Fruit fly (Drosophila melanogaster): ENCODE measurements around the gene GluRIIC.

GluRIIC gene

DNA sequence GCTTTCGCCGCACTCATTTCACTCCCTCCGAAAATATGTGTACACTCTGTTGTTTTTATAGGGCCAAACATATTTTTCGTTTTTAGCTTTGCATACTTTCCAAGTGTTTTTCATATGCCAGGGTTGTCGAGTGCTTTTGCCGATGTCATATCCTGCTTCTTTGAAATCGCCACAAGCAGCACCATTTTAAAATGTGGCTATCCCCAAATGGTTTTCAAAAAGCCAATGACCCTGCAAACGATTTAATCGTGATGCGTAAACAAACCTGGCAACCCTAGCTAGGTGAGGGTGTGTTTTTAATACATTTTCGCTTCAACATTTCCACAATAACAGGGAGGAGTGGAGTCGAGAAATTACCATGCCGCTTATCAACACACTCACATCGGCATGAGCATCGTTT is 21.4 kb upstream of the GluRIIC start (continued):
- TF ChIP-seq CG2120 (GFP tag; optimal IDR thresholded peaks at IDR 0.05): peak; percentile 57
- TF ChIP-seq CG4707 (GFP tag; optimal IDR thresholded peaks at IDR 0.05): no peak
- no peak for TF ChIP-seq cato (GFP tag; optimal IDR thresholded peaks at IDR 0.05; ENCODE audit: borderline replicate concordance)
- no peak for TF ChIP-seq HmgZ (tag; optimal IDR thresholded peaks at IDR 0.05)
- no peak for TF ChIP-seq btn (GFP tag; optimal IDR thresholded peaks at IDR 0.05)
- TF ChIP-seq slp2 (GFP tag; optimal IDR thresholded peaks at IDR 0.05): no peak
- no peak for TF ChIP-seq CG5180 (GFP tag; optimal IDR thresholded peaks at IDR 0.05)
- TF ChIP-seq CG12236 (GFP tag; optimal IDR thresholded peaks at IDR 0.05): no peak
- TF ChIP-seq ro (GFP tag; IDR thresholded peaks at IDR 0.05): no peak
- no peak for TF ChIP-seq otp (GFP tag; IDR thresholded peaks at IDR 0.05)
- no peak for TF ChIP-seq CG1792 (GFP tag; optimal IDR thresholded peaks at IDR 0.05)
- TF ChIP-seq Nf-YA (GFP tag; IDR thresholded peaks at IDR 0.05): no peak
- peak; percentile 36; the same call in 1 of the 2 replicates for TF ChIP-seq CG14014 (GFP tag; IDR thresholded peaks at IDR 0.05)
- peak; percentile 24 for TF ChIP-seq Blimp-1 (GFP tag; optimal IDR thresholded peaks at IDR 0.05)
- no peak for TF ChIP-seq CG14965 (GFP tag; optimal IDR thresholded peaks at IDR 0.05; ENCODE audit: borderline replicate concordance)
- peak; percentile 33 for TF ChIP-seq NfI (GFP tag; optimal IDR thresholded peaks at IDR 0.05)
- no peak for TF ChIP-seq Drgx (GFP tag; IDR thresholded peaks at IDR 0.05)
- no peak for TF ChIP-seq CG7271 (tag; optimal IDR thresholded peaks at IDR 0.05)
- no peak for TF ChIP-seq CG2129 (GFP tag; IDR thresholded peaks at IDR 0.05; ENCODE audit: partially characterized antibody)
- TF ChIP-seq zf30C (GFP tag; optimal IDR thresholded peaks at IDR 0.05): no peak
- no peak for TF ChIP-seq pfk (GFP tag; optimal IDR thresholded peaks at IDR 0.05)
- no peak for TF ChIP-seq sens-2 (GFP tag; IDR thresholded peaks at IDR 0.05)
- peak; percentile 16 for TF ChIP-seq nmo (GFP tag; optimal IDR thresholded peaks at IDR 0.05)
- TF ChIP-seq amos (GFP tag; IDR thresholded peaks at IDR 0.05; ENCODE audit: partially characterized antibody): no peak
- TF ChIP-seq Ada2b (GFP tag; IDR thresholded peaks at IDR 0.05): peak; percentile 39; the same call in 1 of the 2 replicates
- peak; percentile 48 for TF ChIP-seq CG12071 (GFP tag; optimal IDR thresholded peaks at IDR 0.05)
- peak; percentile 53 for TF ChIP-seq Sox102F (GFP tag; optimal IDR thresholded peaks at IDR 0.05)
- no peak for TF ChIP-seq abd-A (tag; optimal IDR thresholded peaks at IDR 0.05)
- peak; percentile 89 for TF ChIP-seq Med (GFP tag)
- no peak for TF ChIP-seq Mrtf (GFP tag; IDR thresholded peaks at IDR 0.05)
- TF ChIP-seq ewg (GFP tag; optimal IDR thresholded peaks at IDR 0.05): no peak
- no peak for TF ChIP-seq CG6854 (GFP tag; optimal IDR thresholded peaks at IDR 0.05)
- no peak for TF ChIP-seq MBD-R2 (GFP tag; IDR thresholded peaks at IDR 0.05)
- no peak for TF ChIP-seq CG6272 (GFP tag; IDR thresholded peaks at IDR 0.05)
- TF ChIP-seq run (tag; optimal IDR thresholded peaks at IDR 0.05): no peak
- TF ChIP-seq kni (GFP tag; optimal IDR thresholded peaks at IDR 0.05): no peak
- no peak for TF ChIP-seq danr (GFP tag; IDR thresholded peaks at IDR 0.05)
- TF ChIP-seq knrl (GFP tag; IDR thresholded peaks at IDR 0.05; ENCODE audit: partially characterized antibody): no peak
- peak; percentile 10 for TF ChIP-seq CG12942 (GFP tag; optimal IDR thresholded peaks at IDR 0.05)
- no peak for TF ChIP-seq Hr39 (optimal IDR thresholded peaks at IDR 0.05)
- no peak for TF ChIP-seq CG17612 (GFP tag; IDR thresholded peaks at IDR 0.05)
- TF ChIP-seq CG9797 (GFP tag; optimal IDR thresholded peaks at IDR 0.05): no peak
- TF ChIP-seq CG16863 (GFP tag; optimal IDR thresholded peaks at IDR 0.05): no peak
- no peak for TF ChIP-seq gcm2 (GFP tag; optimal IDR thresholded peaks at IDR 0.05)
- no peak for TF ChIP-seq CG11560 (tag; IDR thresholded peaks at IDR 0.05)
- TF ChIP-seq CG11085 (GFP tag; IDR thresholded peaks at IDR 0.05): no peak
- TF ChIP-seq CG16815 (GFP tag; optimal IDR thresholded peaks at IDR 0.05): no peak
- no peak for TF ChIP-seq eve (GFP tag; optimal IDR thresholded peaks at IDR 0.05)
- no peak for TF ChIP-seq HLH4C (GFP tag; IDR thresholded peaks at IDR 0.05; ENCODE audit: partially characterized antibody)
- no peak for TF ChIP-seq CG31388 (GFP tag; optimal IDR thresholded peaks at IDR 0.05)
- peak; percentile 50; the same call in 1 of the 2 replicates for TF ChIP-seq stc (GFP tag; IDR thresholded peaks at IDR 0.05)
- TF ChIP-seq az2 (GFP tag; optimal IDR thresholded peaks at IDR 0.05): peak; percentile 33
